Worm (Caenorhabditis elegans): ENCODE results near the gene arp-11.

arp-11 gene

DNA sequence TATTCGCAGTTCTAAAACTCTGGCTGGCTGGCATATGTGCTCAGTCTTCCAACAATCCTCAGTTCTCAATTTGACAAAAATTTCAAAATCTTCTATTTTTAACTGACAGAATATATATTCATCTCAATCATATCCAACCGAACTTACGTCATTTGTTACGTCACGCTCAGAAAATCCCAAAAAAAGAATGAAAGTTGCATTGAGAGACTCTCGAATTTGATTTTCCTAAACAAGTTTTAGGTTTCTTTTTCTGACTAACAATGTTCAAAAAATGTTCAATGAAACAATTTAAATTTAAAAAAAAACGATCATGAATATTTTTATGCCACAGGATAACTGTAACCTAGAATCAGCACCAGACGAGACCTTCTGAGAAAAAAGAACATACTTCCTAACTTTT, 4.1 kb downstream of the arp-11 start:
- TF ChIP-seq zip-8 (tag; optimal IDR thresholded peaks at IDR 0.05): peak; percentile 96
- TF ChIP-seq nhr-12 (tag; optimal IDR thresholded peaks at IDR 0.05): no peak

DNA sequence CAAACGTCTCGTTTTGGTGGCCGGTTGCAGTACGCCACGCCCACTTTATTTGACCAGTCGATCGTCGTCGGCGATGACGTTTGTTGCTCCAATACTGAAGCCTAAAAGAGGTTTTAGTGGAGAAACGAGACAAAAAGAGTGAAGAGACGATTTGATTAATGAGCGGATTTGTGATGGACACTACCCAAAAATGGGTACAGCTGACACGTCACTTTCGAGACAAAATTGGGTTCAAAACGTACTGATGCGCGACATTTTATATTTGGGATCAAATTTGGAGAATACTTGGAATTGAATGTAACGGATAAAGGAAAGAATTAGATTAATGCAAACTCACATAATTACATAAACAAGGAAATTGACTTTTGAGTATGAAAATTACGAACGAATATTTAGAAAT, 4.6 kb downstream of the arp-11 start, which contains the start of gene ilys-4:
Gene ilys-4, minus strand, starts transcription at position 101 of the 400 bp plus-strand sequence.
- no peak for TF ChIP-seq mep-1 (tag; optimal IDR thresholded peaks at IDR 0.05)
- no peak for TF ChIP-seq sem-2 (GFP tag; optimal IDR thresholded peaks at IDR 0.05)
- TF ChIP-seq lin-32 (GFP tag; optimal IDR thresholded peaks at IDR 0.05): no peak
- no peak for TF ChIP-seq sptf-1 (tag; optimal IDR thresholded peaks at IDR 0.05)
- no peak for TF ChIP-seq ceh-83 (GFP tag; optimal IDR thresholded peaks at IDR 0.05)
- no peak for TF ChIP-seq nhr-237 (tag; optimal IDR thresholded peaks at IDR 0.05)
- no peak for TF ChIP-seq ztf-11 (tag; optimal IDR thresholded peaks at IDR 0.05)
- no peak for TF ChIP-seq ceh-43 (GFP tag; optimal IDR thresholded peaks at IDR 0.05)
- no peak for TF ChIP-seq drap-1 (GFP tag; optimal IDR thresholded peaks at IDR 0.05)
- TF ChIP-seq hlh-1 (tag; optimal IDR thresholded peaks at IDR 0.05): no peak
- no peak for TF ChIP-seq blmp-1 (tag; optimal IDR thresholded peaks at IDR 0.05)
- no peak for TF ChIP-seq mls-2 (tag; optimal IDR thresholded peaks at IDR 0.05)
- no peak for TF ChIP-seq M03D4.4 (tag; optimal IDR thresholded peaks at IDR 0.05)
- TF ChIP-seq mab-5 (tag; optimal IDR thresholded peaks at IDR 0.05): no peak
- TF ChIP-seq elt-1 (tag; optimal IDR thresholded peaks at IDR 0.05; ENCODE audit: borderline replicate concordance, insufficient read depth): no peak
- no peak for TF ChIP-seq elt-3 (tag; optimal IDR thresholded peaks at IDR 0.05)
- TF ChIP-seq ham-2 (GFP tag; optimal IDR thresholded peaks at IDR 0.05): no peak
- no peak for TF ChIP-seq unc-39 (tag; optimal IDR thresholded peaks at IDR 0.05)
- no peak for TF ChIP-seq unc-62 (GFP tag; optimal IDR thresholded peaks at IDR 0.05)

ce11 chrIV:7881726-7882125, 20.3 kb downstream of the arp-11 start, which contains the start of gene atic-1:
atic-1 (plus strand) TSS chrIV:7882026.
- no peak for TF ChIP-seq lin-32 (GFP tag; optimal IDR thresholded peaks at IDR 0.05)
- no peak for TF ChIP-seq mep-1 (tag; optimal IDR thresholded peaks at IDR 0.05)
- no peak for TF ChIP-seq flh-1 (GFP tag; optimal IDR thresholded peaks at IDR 0.05)

ce11 chrIV:7881166-7881565, 20.9 kb downstream of the arp-11 start:
- no peak for TF ChIP-seq nhr-237 (tag; optimal IDR thresholded peaks at IDR 0.05)
- no peak for TF ChIP-seq tbx-8 (GFP tag; optimal IDR thresholded peaks at IDR 0.05)
- no peak for TF ChIP-seq lsy-2 (tag; optimal IDR thresholded peaks at IDR 0.05)
- TF ChIP-seq nhr-12 (tag; optimal IDR thresholded peaks at IDR 0.05): no peak

DNA sequence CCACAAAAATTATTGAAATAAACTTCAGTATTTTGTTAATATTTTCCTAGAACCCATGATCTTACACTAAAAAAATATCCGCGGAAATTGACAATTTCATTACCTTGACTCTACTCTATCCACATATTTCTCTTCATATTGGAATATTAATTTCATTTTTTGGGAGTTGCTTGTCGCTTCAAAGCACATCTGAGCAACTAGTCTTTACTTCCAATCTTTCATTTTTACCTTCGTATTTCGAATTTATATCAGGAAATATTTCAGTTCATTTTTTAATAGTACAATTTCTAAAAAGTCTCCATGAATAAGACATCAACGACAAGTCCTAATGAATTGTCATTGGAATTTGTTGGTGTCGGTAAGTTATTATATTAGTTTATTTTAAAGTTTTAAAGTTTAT, 23.1 kb downstream of the arp-11 start, which contains the start of gene srt-73:
Gene srt-73, plus strand, starts transcription at position 301 of the 400 bp plus-strand sequence.
- no peak for TF ChIP-seq bed-3 (GFP tag; optimal IDR thresholded peaks at IDR 0.05)

DNA sequence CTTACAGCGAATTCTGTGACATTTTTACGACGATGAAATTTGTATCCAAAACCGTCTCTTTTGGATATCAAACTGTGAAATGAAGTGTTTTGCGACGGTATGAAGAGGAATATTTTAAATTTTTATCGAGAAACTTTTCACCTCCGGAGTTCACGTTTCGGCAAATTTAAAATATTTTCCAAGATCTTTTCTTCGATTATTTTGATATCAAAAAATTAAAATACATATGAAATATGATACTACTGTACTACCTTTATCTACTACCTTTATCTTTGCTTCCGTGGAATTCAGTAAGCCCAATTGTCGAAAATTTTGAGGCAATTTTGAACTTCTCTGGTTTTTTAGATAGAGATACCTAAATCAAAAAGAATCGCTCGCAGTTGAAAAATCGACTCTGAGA, 24.3 kb downstream of the arp-11 start, which contains the start of gene kin-26:
Gene kin-26, minus strand, starts transcription at position 101 of the 400 bp plus-strand sequence.
- no peak for TF ChIP-seq ceh-43 (GFP tag; optimal IDR thresholded peaks at IDR 0.05)

ce11 chrIV:7877255-7877654, 24.8 kb downstream of the arp-11 start:
- TF ChIP-seq M03D4.4 (tag; optimal IDR thresholded peaks at IDR 0.05): no peak
- no peak for TF ChIP-seq tbx-8 (GFP tag; optimal IDR thresholded peaks at IDR 0.05)
- TF ChIP-seq ces-1 (GFP tag; optimal IDR thresholded peaks at IDR 0.05): no peak
- no peak for TF ChIP-seq nhr-2 (tag; optimal IDR thresholded peaks at IDR 0.05)
- no peak for TF ChIP-seq ztf-11 (tag; optimal IDR thresholded peaks at IDR 0.05)
- TF ChIP-seq unc-39 (tag; optimal IDR thresholded peaks at IDR 0.05): no peak
- no peak for TF ChIP-seq ceh-83 (GFP tag; optimal IDR thresholded peaks at IDR 0.05)
- TF ChIP-seq flh-1 (GFP tag; optimal IDR thresholded peaks at IDR 0.05): no peak
- TF ChIP-seq ham-2 (GFP tag; optimal IDR thresholded peaks at IDR 0.05): no peak
- TF ChIP-seq ceh-43 (GFP tag; optimal IDR thresholded peaks at IDR 0.05): no peak
- no peak for TF ChIP-seq mab-5 (tag; optimal IDR thresholded peaks at IDR 0.05)
- TF ChIP-seq unc-62 (GFP tag; optimal IDR thresholded peaks at IDR 0.05): no peak
- no peak for TF ChIP-seq drap-1 (GFP tag; optimal IDR thresholded peaks at IDR 0.05)

All from whole organism, mixed stage, embryonic.